Fruit fly (Drosophila melanogaster) whole organism, prepupa: ENCODE results near the gene CG31278.

Source experiments
- Eip75B ChIP-seq: fragments of 200-800 bp; sonication (Bioruptor generic); optimal IDR thresholded peaks from 3 replicates; lab custom pipeline; 2016; ENCODE audit warnings: missing biosample characterization, missing genetic modification characterization
- Met ChIP-seq: fragments of 200-800 bp; sonication (Bioruptor generic); optimal IDR thresholded peaks from 3 replicates; lab custom pipeline; 2016; ENCODE audit warnings: missing biosample characterization, missing genetic modification characterization
- dac ChIP-seq: fragments of 200-800 bp; sonication (Bioruptor generic); optimal IDR thresholded peaks from 2 replicates; lab custom pipeline; 2017; ENCODE audit warnings: missing biosample characterization, mild to moderate bottlenecking, missing genetic modification characterization

dm6 chr3R:10683226-10683625 is 24.9 kb downstream of the CG31278 start:
- no peak for TF ChIP-seq dac (GFP tag; lab: Kevin White, UChicago)
- no peak for TF ChIP-seq Met (GFP tag; lab: Kevin White, UChicago)
- no peak for TF ChIP-seq Eip75B (GFP tag; lab: Kevin White, UChicago)
